Fruit fly (Drosophila melanogaster) whole organism, embryonic: ENCODE data around the gene Mob3.

Source experiments
- Adf1 ChIP-seq: fragments of 200-800 bp; sonication (Bioruptor generic); IDR thresholded peaks from 2 replicates; pipeline ENCODE4 v1.3.6; 2022; ENCODE audit warnings: missing biosample characterization, missing genetic modification characterization
- Aef1 ChIP-seq: fragments of 200-800 bp; sonication (Bioruptor generic); IDR thresholded peaks from 3 replicates; pipeline ENCODE4 v1.3.6; 2022; ENCODE audit warnings: missing biosample characterization, missing genetic modification characterization
- CG1024 ChIP-seq: fragments of 200-800 bp; sonication (Bioruptor generic); IDR thresholded peaks from 2 replicates; pipeline ENCODE4 v1.3.6; 2022; ENCODE audit warnings: missing biosample characterization, missing genetic modification characterization
- CG10431 ChIP-seq: fragments of 200-800 bp; sonication (Bioruptor generic); optimal IDR thresholded peaks from 3 replicates; lab custom pipeline; 2018; ENCODE audit warnings: missing biosample characterization, mild to moderate bottlenecking, missing genetic modification characterization
- CG11504 ChIP-seq: fragments of 200-800 bp; sonication (Bioruptor generic); optimal IDR thresholded peaks from 3 replicates; lab custom pipeline; 2019; ENCODE audit warnings: missing biosample characterization, mild to moderate bottlenecking, missing genetic modification characterization, moderate library complexity
- CG12299 ChIP-seq: fragments of 200-800 bp; sonication (Bioruptor generic); optimal IDR thresholded peaks from 2 replicates; lab custom pipeline; 2018; ENCODE audit warnings: missing biosample characterization, mild to moderate bottlenecking, missing genetic modification characterization
- CG1233 ChIP-seq: fragments of 200-800 bp; sonication (Bioruptor generic); optimal IDR thresholded peaks from 4 replicates; lab custom pipeline; 2018; ENCODE audit warnings: missing biosample characterization, mild to moderate bottlenecking, missing genetic modification characterization
- CG13894 ChIP-seq: fragments of 200-800 bp; sonication (Bioruptor generic); optimal IDR thresholded peaks from 3 replicates; lab custom pipeline; 2018; ENCODE audit warnings: missing biosample characterization, mild to moderate bottlenecking, missing genetic modification characterization, moderate library complexity
- CG14965 ChIP-seq: fragments of 200-800 bp; sonication (Bioruptor generic); optimal IDR thresholded peaks from 2 replicates; lab custom pipeline; 2016; ENCODE audit warnings: missing biosample characterization, missing genetic modification characterization, borderline replicate concordance
- CG15073 ChIP-seq: fragments of 200-800 bp; sonication (Bioruptor generic); optimal IDR thresholded peaks from 2 replicates; lab custom pipeline; 2016; ENCODE audit warnings: missing biosample characterization, missing genetic modification characterization
- CG1603 ChIP-seq: fragments of 200-800 bp; sonication (Bioruptor generic); optimal IDR thresholded peaks from 2 replicates; lab custom pipeline; 2019; ENCODE audit warnings: missing biosample characterization, mild to moderate bottlenecking, missing genetic modification characterization, moderate library complexity
- CG17802 ChIP-seq: fragments of 200-800 bp; sonication (Bioruptor generic); optimal IDR thresholded peaks from 2 replicates; lab custom pipeline; 2018; ENCODE audit warnings: missing biosample characterization, mild to moderate bottlenecking, missing genetic modification characterization, moderate library complexity
- CG17829 ChIP-seq: fragments of 200-800 bp; optimal IDR thresholded peaks from 2 replicates; lab custom pipeline; 2019; ENCODE audit warnings: missing biosample characterization, mild to moderate bottlenecking, missing genetic modification characterization, moderate library complexity
- CG2116 ChIP-seq: fragments of 200-800 bp; sonication (Bioruptor generic); optimal IDR thresholded peaks from 3 replicates; lab custom pipeline; 2018; ENCODE audit warnings: missing biosample characterization, mild to moderate bottlenecking, missing genetic modification characterization
- CG30020 ChIP-seq: fragments of 200-800 bp; optimal IDR thresholded peaks from 2 replicates; lab custom pipeline; 2019; ENCODE audit warnings: missing biosample characterization, mild to moderate bottlenecking, missing genetic modification characterization, moderate library complexity
- CG34376 ChIP-seq: fragments of 200-800 bp; sonication (Bioruptor generic); optimal IDR thresholded peaks from 2 replicates; lab custom pipeline; 2018; ENCODE audit warnings: missing biosample characterization, mild to moderate bottlenecking, missing genetic modification characterization
- CG42726 ChIP-seq: fragments of 200-800 bp; sonication (Bioruptor generic); IDR thresholded peaks from 2 replicates; pipeline ENCODE4 v1.3.6; 2022; ENCODE audit warnings: missing biosample characterization, missing genetic modification characterization; ENCODE audit not compliant: partially characterized antibody
- CG4730 ChIP-seq: fragments of 200-800 bp; sonication (Bioruptor generic); IDR thresholded peaks from 2 replicates; pipeline ENCODE4 v1.3.6; 2022; ENCODE audit warnings: missing biosample characterization, missing genetic modification characterization
- CG6254 ChIP-seq: fragments of 200-800 bp; sonication (Bioruptor generic); optimal IDR thresholded peaks from 3 replicates; lab custom pipeline; 2017; ENCODE audit warnings: mild to moderate bottlenecking, missing biosample characterization, missing genetic modification reagents, missing genetic modification characterization
- CG6654 ChIP-seq: fragments of 200-800 bp; sonication (Bioruptor generic); optimal IDR thresholded peaks from 2 replicates; lab custom pipeline; 2017; ENCODE audit warnings: missing biosample characterization, mild to moderate bottlenecking, missing genetic modification characterization
- CG6791 ChIP-seq: fragments of 200-800 bp; sonication (Bioruptor generic); IDR thresholded peaks from 3 replicates; pipeline ENCODE4 v1.3.6; 2022; ENCODE audit warnings: missing biosample characterization, missing genetic modification characterization; ENCODE audit not compliant: partially characterized antibody
- CG7271 ChIP-seq: fragments of 200-800 bp; sonication (Bioruptor generic); optimal IDR thresholded peaks from 2 replicates; lab custom pipeline; 2018; ENCODE audit warnings: missing biosample characterization, mild to moderate bottlenecking, missing genetic modification characterization, moderate library complexity
- CG8359 ChIP-seq: fragments of 200-800 bp; sonication (Bioruptor generic); optimal IDR thresholded peaks from 2 replicates; lab custom pipeline; 2017; ENCODE audit warnings: missing biosample characterization, mild to moderate bottlenecking, missing genetic modification characterization, borderline replicate concordance
- CG9727 ChIP-seq: fragments of 200-800 bp; sonication (Bioruptor generic); optimal IDR thresholded peaks from 3 replicates; lab custom pipeline; 2017; ENCODE audit warnings: missing biosample characterization, mild to moderate bottlenecking, missing genetic modification characterization
- CG9932 ChIP-seq: fragments of 200-800 bp; sonication (Bioruptor generic); IDR thresholded peaks from 2 replicates; pipeline ENCODE4 v1.3.6; 2022; ENCODE audit warnings: missing biosample characterization, missing genetic modification characterization
- CrebB ChIP-seq: fragments of 200-800 bp; sonication (Bioruptor generic); optimal IDR thresholded peaks from 3 replicates; lab custom pipeline; 2018; ENCODE audit warnings: missing biosample characterization, mild to moderate bottlenecking, missing genetic modification characterization
- Doc2 ChIP-seq: fragments of 200-800 bp; sonication (Bioruptor generic); IDR thresholded peaks from 2 replicates; pipeline ENCODE4 v1.3.6; 2022; ENCODE audit warnings: missing biosample characterization, missing genetic modification characterization
- Dref ChIP-seq: fragments of 200-800 bp; sonication (Bioruptor generic); IDR thresholded peaks from 2 replicates; pipeline ENCODE4 v1.3.6; 2022; ENCODE audit warnings: missing biosample characterization, missing genetic modification characterization
- Hey ChIP-seq: fragments of 200-800 bp; sonication (Bioruptor generic); optimal IDR thresholded peaks from 3 replicates; lab custom pipeline; 2018; ENCODE audit warnings: missing biosample characterization, mild to moderate bottlenecking, missing genetic modification characterization
- HmgD ChIP-seq: fragments of 200-800 bp; sonication (Bioruptor generic); optimal IDR thresholded peaks from 3 replicates; lab custom pipeline; 2016; ENCODE audit warnings: missing biosample characterization, missing genetic modification characterization
- Hsf ChIP-seq: fragments of 200-800 bp; sonication (Bioruptor generic); optimal IDR thresholded peaks from 3 replicates; lab custom pipeline; 2016; ENCODE audit warnings: missing biosample characterization, missing genetic modification characterization
- Taf1 ChIP-seq: fragments of 200-800 bp; sonication (Bioruptor generic); IDR thresholded peaks from 2 replicates; pipeline ENCODE4 v1.3.6; 2022; ENCODE audit warnings: missing biosample characterization, missing genetic modification characterization
- Trl ChIP-seq, 3 experiments: fragments of >200 bp in 2 of 3; fragments of 200-800 bp in 1 of 3; sonication (Bioruptor generic) in 1 of 3; optimal IDR thresholded peaks; 2 replicates in 1 of 3; 3 replicates in 2 of 3; lab custom pipeline; 2016 to 2017; ENCODE audit warnings: missing biosample characterization in 1 of 3, missing genetic modification characterization in 1 of 3
- Xrp1 ChIP-seq: fragments of 200-800 bp; sonication (Bioruptor generic); IDR thresholded peaks from 2 replicates; pipeline ENCODE4 v1.3.6; 2022; ENCODE audit warnings: missing biosample characterization, missing genetic modification characterization
- ac ChIP-seq: fragments of 200-800 bp; sonication (Bioruptor generic); optimal IDR thresholded peaks from 3 replicates; lab custom pipeline; 2017; ENCODE audit warnings: missing biosample characterization, mild to moderate bottlenecking, missing genetic modification characterization
- cwo ChIP-seq: fragments of 200-800 bp; sonication (Bioruptor generic); optimal IDR thresholded peaks from 3 replicates; lab custom pipeline; 2017; ENCODE audit warnings: missing biosample characterization, missing genetic modification characterization, mild to moderate bottlenecking, moderate library complexity, missing genetic modification reagents
- dimm ChIP-seq: fragments of 200-800 bp; sonication (Bioruptor generic); IDR thresholded peaks from 2 replicates; pipeline ENCODE4 v1.3.6; 2022; ENCODE audit warnings: missing biosample characterization, missing genetic modification characterization
- eyg ChIP-seq: fragments of 200-800 bp; sonication (Bioruptor generic); optimal IDR thresholded peaks from 3 replicates; lab custom pipeline; 2016; ENCODE audit warnings: missing biosample characterization, missing genetic modification characterization
- fd96Cb ChIP-seq: fragments of 200-800 bp; sonication (Bioruptor generic); optimal IDR thresholded peaks from 2 replicates; lab custom pipeline; 2018; ENCODE audit warnings: missing biosample characterization, mild to moderate bottlenecking, missing genetic modification characterization, moderate library complexity
- hbn ChIP-seq: fragments of 200-800 bp; sonication (Bioruptor generic); IDR thresholded peaks from 2 replicates; pipeline ENCODE4 v1.3.6; 2022; ENCODE audit warnings: missing biosample characterization, missing genetic modification characterization; ENCODE audit not compliant: partially characterized antibody
- mld ChIP-seq: fragments of 200-800 bp; sonication (Bioruptor generic); IDR thresholded peaks from 3 replicates; pipeline ENCODE4 v1.3.6; 2022; ENCODE audit warnings: missing biosample characterization, missing genetic modification characterization; ENCODE audit not compliant: partially characterized antibody
- nerfin-1 ChIP-seq: fragments of 200-800 bp; sonication (Bioruptor generic); optimal IDR thresholded peaks from 3 replicates; lab custom pipeline; 2019; ENCODE audit warnings: missing biosample characterization, mild to moderate bottlenecking, missing genetic modification characterization, moderate library complexity
- nmo ChIP-seq: fragments of 200-800 bp; sonication (Bioruptor generic); optimal IDR thresholded peaks from 2 replicates; lab custom pipeline; 2018; ENCODE audit warnings: missing biosample characterization, mild to moderate bottlenecking, missing genetic modification characterization, moderate library complexity
- peb ChIP-seq: fragments of 200-800 bp; sonication (Bioruptor generic); IDR thresholded peaks from 2 replicates; pipeline ENCODE4 v1.3.6; 2022; ENCODE audit warnings: missing biosample characterization, missing genetic modification characterization
- phol ChIP-seq: fragments of 200-800 bp; sonication (Bioruptor generic); optimal IDR thresholded peaks from 3 replicates; lab custom pipeline; 2018; ENCODE audit warnings: missing biosample characterization, mild to moderate bottlenecking, missing genetic modification characterization, moderate library complexity
- row ChIP-seq: fragments of 200-800 bp; sonication (Bioruptor generic); IDR thresholded peaks from 3 replicates; pipeline ENCODE4 v1.3.6; 2022; ENCODE audit warnings: missing biosample characterization, missing genetic modification characterization
- tgo ChIP-seq: fragments of 200-800 bp; sonication (Bioruptor generic); IDR thresholded peaks from 3 replicates; pipeline ENCODE4 v1.3.6; 2022; ENCODE audit warnings: missing biosample characterization, missing genetic modification characterization
- tna ChIP-seq: fragments of 200-800 bp; sonication (Bioruptor generic); IDR thresholded peaks from 2 replicates; pipeline ENCODE4 v1.3.6; 2022; ENCODE audit warnings: missing biosample characterization, missing genetic modification characterization; ENCODE audit not compliant: partially characterized antibody
- zf30C ChIP-seq: fragments of 200-800 bp; sonication (Bioruptor generic); optimal IDR thresholded peaks from 3 replicates; lab custom pipeline; 2018; ENCODE audit warnings: missing biosample characterization, mild to moderate bottlenecking, missing genetic modification characterization
- zfh1 ChIP-seq: fragments of 200-800 bp; sonication (Bioruptor generic); IDR thresholded peaks from 3 replicates; pipeline ENCODE4 v1.3.6; 2022; ENCODE audit warnings: missing biosample characterization, missing genetic modification characterization

Gene Mob3

dm6 chr2L:10277362-10277761 lies 12.2 kb downstream of the Mob3 start (continued):
- peak; percentile 96 for TF ChIP-seq CG30020 (tag; lab: Kevin White, UChicago)
- TF ChIP-seq Adf1 (GFP tag; lab: Robert Waterston, UW) = no peak
- no peak for TF ChIP-seq peb (GFP tag; lab: Robert Waterston, UW)
- TF ChIP-seq CG6654 (GFP tag; lab: Kevin White, UChicago) = no peak
- TF ChIP-seq nerfin-1 (tag; lab: Kevin White, UChicago) = no peak
- no peak for TF ChIP-seq Taf1
- no peak for TF ChIP-seq CG6254 (GFP tag; lab: Kevin White, UChicago)
- peak; percentile 59 for TF ChIP-seq CG17802
- no peak for TF ChIP-seq CG10431 (GFP tag; lab: Kevin White, UChicago)
- TF ChIP-seq CG9932 (GFP tag; lab: Robert Waterston, UW) = no peak
- TF ChIP-seq CG1024 (GFP tag; lab: Robert Waterston, UW) = no peak
- no peak for TF ChIP-seq CG1233 (GFP tag; lab: Kevin White, UChicago)
- no peak for TF ChIP-seq tgo (GFP tag; lab: Robert Waterston, UW)
- TF ChIP-seq CG4730 (GFP tag; lab: Robert Waterston, UW) = no peak
- TF ChIP-seq Hsf (GFP tag; lab: Kevin White, UChicago) = no peak
- TF ChIP-seq ac = no peak
- TF ChIP-seq Dref = peak; percentile 95
- TF ChIP-seq mld = peak; percentile 90
- no peak for TF ChIP-seq dimm (GFP tag; lab: Robert Waterston, UW)
- no peak for TF ChIP-seq fd96Cb
- peak; percentile 38 for TF ChIP-seq CG12299 (tag; lab: Kevin White, UChicago)
- no peak for TF ChIP-seq CG11504 (tag; lab: Kevin White, UChicago)
- TF ChIP-seq CrebB = no peak
- TF ChIP-seq eyg (GFP tag; lab: Kevin White, UChicago) = no peak
- no peak for TF ChIP-seq CG14965 (GFP tag; lab: Kevin White, UChicago)
- peak; percentile 16 for TF ChIP-seq nmo (GFP tag; lab: Kevin White, UChicago)
- no peak for TF ChIP-seq CG7271 (tag; lab: Kevin White, UChicago)
- no peak for TF ChIP-seq cwo (GFP tag; lab: Kevin White, UChicago)
- TF ChIP-seq CG42726 = peak; percentile 97
- TF ChIP-seq Trl (optimal IDR thresholded peaks at IDR 0.05; lab: Kevin White, UChicago) = no peak
- TF ChIP-seq Trl (GFP tag; optimal IDR thresholded peaks at IDR 0.05; lab: Kevin White, UChicago) = no peak
- no peak for TF ChIP-seq CG13894 (tag; lab: Kevin White, UChicago)
- TF ChIP-seq CG2116 (GFP tag; lab: Kevin White, UChicago) = peak; percentile 42
- peak; percentile 61; the same call in 1 of the 2 replicates for TF ChIP-seq hbn (GFP tag; lab: Robert Waterston, UW)
- peak; percentile 84 for TF ChIP-seq row
- TF ChIP-seq zf30C (GFP tag; lab: Kevin White, UChicago) = no peak
- TF ChIP-seq tna (GFP tag; lab: Robert Waterston, UW) = peak; percentile 89
- TF ChIP-seq zfh1 (GFP tag; lab: Robert Waterston, UW) = 0 out of 3 replicates have a peak, but pooled peaks have one; percentile 12
- no peak for TF ChIP-seq phol
- TF ChIP-seq CG6791 = peak; percentile 92
- TF ChIP-seq Xrp1 = no peak
- no peak for TF ChIP-seq CG34376
- no peak for TF ChIP-seq Hey
- no peak for TF ChIP-seq Doc2
- no peak for TF ChIP-seq Aef1 (GFP tag; lab: Robert Waterston, UW)
- TF ChIP-seq HmgD = no peak
- TF ChIP-seq CG8359 = no peak
- no peak for TF ChIP-seq CG9727 (GFP tag; lab: Kevin White, UChicago)
- no peak for TF ChIP-seq CG17829 (tag; lab: Kevin White, UChicago)
- no peak for TF ChIP-seq CG15073 (GFP tag; lab: Kevin White, UChicago)
- TF ChIP-seq CG1603 (tag; lab: Kevin White, UChicago) = peak; percentile 90
